Fruit fly (Drosophila melanogaster): ENCODE results near the gene CG42763.

CG42763 gene

dm6 chr2L:8099615-8100375 lies 45.1 kb downstream of the CG42763 start:
- no peak for TF ChIP-seq ovo (GFP tag; optimal IDR thresholded peaks at IDR 0.05)
- no peak for TF ChIP-seq Hr96 (GFP tag; optimal IDR thresholded peaks at IDR 0.05)
- TF ChIP-seq CG7101 (tag; optimal IDR thresholded peaks at IDR 0.05): no peak
- TF ChIP-seq CG5204 (GFP tag; optimal IDR thresholded peaks at IDR 0.05): no peak
- no peak for TF ChIP-seq Mnt (GFP tag; optimal IDR thresholded peaks at IDR 0.05)
- TF ChIP-seq toe (GFP tag; optimal IDR thresholded peaks at IDR 0.05): no peak
- no peak for TF ChIP-seq bab1 (GFP tag; optimal IDR thresholded peaks at IDR 0.05)
- no peak for TF ChIP-seq cic (GFP tag; optimal IDR thresholded peaks at IDR 0.05)
- TF ChIP-seq Crg-1 (GFP tag; optimal IDR thresholded peaks at IDR 0.05): no peak
- no peak for TF ChIP-seq CG7045 (GFP tag; optimal IDR thresholded peaks at IDR 0.05)
- TF ChIP-seq CG1620 (GFP tag; optimal IDR thresholded peaks at IDR 0.05): no peak
- TF ChIP-seq CG12768 (GFP tag; optimal IDR thresholded peaks at IDR 0.05): peak; percentile 83
- peak; percentile 71 for TF ChIP-seq kay (GFP tag; ENCODE audit: borderline replicate concordance)
- peak; percentile 19 for TF ChIP-seq CG14711 (tag; optimal IDR thresholded peaks at IDR 0.05)
- no peak for TF ChIP-seq tj (GFP tag; optimal IDR thresholded peaks at IDR 0.05)
- TF ChIP-seq CG11617 (GFP tag; optimal IDR thresholded peaks at IDR 0.05): no peak
- no peak for TF ChIP-seq CG33017 (tag; optimal IDR thresholded peaks at IDR 0.05)
- peak in 1 of 2 experiments; percentile 20 for TF ChIP-seq cnc (optimal IDR thresholded peaks at IDR 0.05)
- no peak for TF ChIP-seq pad (GFP tag; optimal IDR thresholded peaks at IDR 0.05)
- TF ChIP-seq Clk (GFP tag; optimal IDR thresholded peaks at IDR 0.05): no peak

- TF ChIP-seq CG5204 (GFP tag; optimal IDR thresholded peaks at IDR 0.05) (peak; percentile 15), CG33017 (tag; optimal IDR thresholded peaks at IDR 0.05) (no peak)
Observed at dm6 chr2L:8099050-8099449, 45.9 kb downstream of the CG42763 start.

DNA sequence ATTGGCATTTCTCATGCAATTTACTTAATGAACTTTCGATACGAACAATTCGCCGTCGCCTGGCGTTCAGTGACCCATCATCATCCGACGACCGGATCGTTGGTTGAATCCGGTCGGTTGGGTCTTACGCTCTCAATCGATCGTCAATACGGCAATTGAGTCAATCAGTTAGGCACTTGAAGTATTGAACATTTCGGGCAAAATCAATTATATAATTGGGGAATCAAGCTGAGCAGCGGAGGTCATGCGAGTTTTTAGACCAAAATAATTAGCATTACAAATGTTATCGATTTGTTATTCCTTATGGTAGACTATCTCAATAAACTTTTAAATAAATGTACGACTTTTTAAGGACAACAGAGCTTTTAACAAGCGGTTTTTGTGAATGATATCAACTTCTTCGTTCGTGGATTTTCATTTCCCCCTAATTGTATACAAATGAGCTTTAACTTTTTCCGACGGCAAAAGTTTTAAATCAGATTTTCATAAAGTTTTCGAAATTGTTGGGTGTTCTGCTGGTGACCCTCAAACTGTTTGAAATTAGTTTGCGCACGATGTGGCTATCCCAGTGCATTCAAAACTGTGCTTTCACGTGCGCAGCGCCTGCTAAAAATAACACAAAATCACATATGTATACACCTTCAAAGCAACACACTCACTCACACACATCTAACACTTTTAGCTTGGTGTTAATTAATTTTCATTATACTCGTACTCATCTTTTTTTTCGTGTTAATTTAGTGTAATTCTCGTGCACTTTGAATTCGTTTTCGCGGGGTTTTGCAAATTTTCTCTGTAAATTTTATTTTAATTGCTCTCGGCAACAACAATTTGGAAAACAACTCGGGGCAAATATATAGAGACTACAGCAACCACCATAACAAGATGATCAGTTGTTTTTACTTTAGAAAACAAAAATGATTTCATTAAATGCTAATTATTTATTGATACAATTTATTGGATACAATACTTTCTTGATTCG lies 46.7 kb downstream of the CG42763 start:
- TF ChIP-seq Clk (GFP tag; optimal IDR thresholded peaks at IDR 0.05) (no peak), CG5204 (GFP tag; optimal IDR thresholded peaks at IDR 0.05) (no peak), CG14711 (tag; optimal IDR thresholded peaks at IDR 0.05) (no peak), CG7045 (GFP tag; optimal IDR thresholded peaks at IDR 0.05) (no peak), cic (GFP tag; optimal IDR thresholded peaks at IDR 0.05) (peak; percentile 0), Mnt (GFP tag; optimal IDR thresholded peaks at IDR 0.05) (peak; percentile 52), kay (GFP tag; ENCODE audit: borderline replicate concordance) (peak; percentile 93), Crg-1 (GFP tag; optimal IDR thresholded peaks at IDR 0.05) (no peak), ovo (GFP tag; optimal IDR thresholded peaks at IDR 0.05) (no peak), bab1 (GFP tag; optimal IDR thresholded peaks at IDR 0.05) (no peak), tj (GFP tag; optimal IDR thresholded peaks at IDR 0.05) (peak; percentile 33), pad (GFP tag; optimal IDR thresholded peaks at IDR 0.05) (no peak)

dm6 chr2L:8097461-8097860 lies 47.4 kb downstream of the CG42763 start:
- TF ChIP-seq CG7101 (tag; optimal IDR thresholded peaks at IDR 0.05) (peak; percentile 63), tj (GFP tag; optimal IDR thresholded peaks at IDR 0.05) (peak; percentile 18), CG33017 (tag; optimal IDR thresholded peaks at IDR 0.05) (peak; percentile 71), kay (GFP tag; ENCODE audit: borderline replicate concordance) (no peak), CG11617 (GFP tag; optimal IDR thresholded peaks at IDR 0.05) (peak; percentile 65), CG14711 (tag; optimal IDR thresholded peaks at IDR 0.05) (peak; percentile 48), toe (GFP tag; optimal IDR thresholded peaks at IDR 0.05) (peak; percentile 46), CG7045 (GFP tag; optimal IDR thresholded peaks at IDR 0.05) (peak; percentile 80), CG5204 (GFP tag; optimal IDR thresholded peaks at IDR 0.05) (no peak), Crg-1 (GFP tag; optimal IDR thresholded peaks at IDR 0.05) (no peak), cic (GFP tag; optimal IDR thresholded peaks at IDR 0.05) (peak; percentile 96), CG1620 (GFP tag; optimal IDR thresholded peaks at IDR 0.05) (peak; percentile 18), ovo (GFP tag; optimal IDR thresholded peaks at IDR 0.05) (no peak), bab1 (GFP tag; optimal IDR thresholded peaks at IDR 0.05) (no peak), cnc (optimal IDR thresholded peaks at IDR 0.05) (peak in 1 of 2 experiments; percentile 2), Mnt (GFP tag; optimal IDR thresholded peaks at IDR 0.05) (peak; percentile 46), pad (GFP tag; optimal IDR thresholded peaks at IDR 0.05) (peak; percentile 61), Hr96 (GFP tag; optimal IDR thresholded peaks at IDR 0.05) (peak; percentile 7), CG12768 (GFP tag; optimal IDR thresholded peaks at IDR 0.05) (peak; percentile 86), Clk (GFP tag; optimal IDR thresholded peaks at IDR 0.05) (peak; percentile 45)

DNA sequence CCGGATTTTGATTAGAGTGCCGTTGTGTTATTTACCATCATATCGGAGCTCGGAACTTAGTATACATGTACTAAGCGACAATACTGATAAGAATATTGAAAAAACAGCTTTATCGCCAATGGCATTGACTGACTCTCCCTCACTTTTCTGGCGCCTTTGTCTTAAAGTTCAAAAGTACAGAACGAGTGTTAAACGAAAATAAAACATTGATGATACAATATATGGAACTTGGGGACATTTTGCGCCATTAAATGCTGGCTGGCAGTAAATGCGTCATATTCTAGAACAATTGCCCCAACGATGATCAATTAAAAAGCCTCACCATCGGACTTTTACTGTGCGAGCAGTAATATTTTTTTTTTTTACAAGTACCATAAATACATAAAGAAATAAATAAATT lies 49.7 kb downstream of the CG42763 start:
- peak; percentile 29 for TF ChIP-seq CG33017 (tag; optimal IDR thresholded peaks at IDR 0.05)
- TF ChIP-seq Mnt (GFP tag; optimal IDR thresholded peaks at IDR 0.05): peak; percentile 12
- no peak for TF ChIP-seq CG5204 (GFP tag; optimal IDR thresholded peaks at IDR 0.05)
- peak; percentile 13 for TF ChIP-seq kay (GFP tag; ENCODE audit: borderline replicate concordance)
- TF ChIP-seq CG14711 (tag; optimal IDR thresholded peaks at IDR 0.05): no peak
- peak; percentile 39 for TF ChIP-seq CG12768 (GFP tag; optimal IDR thresholded peaks at IDR 0.05)
- TF ChIP-seq tj (GFP tag; optimal IDR thresholded peaks at IDR 0.05): peak; percentile 32
